Worm (Caenorhabditis elegans): ENCODE measurements around the gene D1005.4.
A peak's percentile ranks its signal among the peaks of the same experiment; 100 is the strongest.

Gene D1005.4

DNA sequence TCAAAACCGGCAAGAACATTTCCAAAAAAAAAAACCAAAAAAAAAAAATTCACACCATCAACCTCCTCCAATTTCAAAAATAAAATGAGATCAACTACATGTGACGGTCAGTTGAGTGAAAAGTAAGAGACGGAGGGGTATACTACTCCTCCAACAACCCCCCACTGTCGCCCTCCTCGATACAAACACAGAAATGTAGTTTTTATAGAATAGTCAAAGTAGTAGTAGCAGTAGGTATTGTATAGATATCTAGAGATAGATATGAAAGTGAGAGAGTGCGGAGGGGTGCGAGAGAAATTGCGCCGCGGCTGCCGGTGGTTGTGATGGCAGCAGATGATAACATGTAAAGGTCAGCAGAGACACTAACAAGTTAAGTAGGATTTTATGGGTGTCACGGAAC lies 41.7 kb upstream of the D1005.4 start (continued):
- no peak for TF ChIP-seq fos-1 (tag; optimal IDR thresholded peaks at IDR 0.05)
- TF ChIP-seq lin-13 (GFP tag; optimal IDR thresholded peaks at IDR 0.05): no peak
- no peak for TF ChIP-seq sox-4 (tag; optimal IDR thresholded peaks at IDR 0.05)
- peak; percentile 76 for TF ChIP-seq nhr-20 (tag; optimal IDR thresholded peaks at IDR 0.05)
- TF ChIP-seq snu-23 (GFP tag; optimal IDR thresholded peaks at IDR 0.05): peak; percentile 81
- TF ChIP-seq ztf-4 (tag; optimal IDR thresholded peaks at IDR 0.05): no peak
- no peak for TF ChIP-seq egl-13 (tag; optimal IDR thresholded peaks at IDR 0.05)
- no peak for TF ChIP-seq dsc-1 (tag; optimal IDR thresholded peaks at IDR 0.05)
- TF ChIP-seq egl-27 (tag; optimal IDR thresholded peaks at IDR 0.05): no peak
- TF ChIP-seq vab-15 (tag; optimal IDR thresholded peaks at IDR 0.05): no peak
- no peak for TF ChIP-seq unc-62 (GFP tag; optimal IDR thresholded peaks at IDR 0.05)
- TF ChIP-seq blmp-1 (tag; optimal IDR thresholded peaks at IDR 0.05): peak; percentile 69
- TF ChIP-seq ceh-90 (tag; optimal IDR thresholded peaks at IDR 0.05): no peak
- no peak for TF ChIP-seq dpl-1 (GFP tag; optimal IDR thresholded peaks at IDR 0.05)
- no peak for TF ChIP-seq lin-15B (tag; optimal IDR thresholded peaks at IDR 0.05)
- TF ChIP-seq unc-130 (tag; optimal IDR thresholded peaks at IDR 0.05): no peak
- no peak for TF ChIP-seq pax-3 (tag; optimal IDR thresholded peaks at IDR 0.05)
- TF ChIP-seq nhr-90 (tag; optimal IDR thresholded peaks at IDR 0.05; ENCODE audit: poor library complexity): peak; percentile 53
- no peak for TF ChIP-seq nhr-237 (tag; optimal IDR thresholded peaks at IDR 0.05)
- TF ChIP-seq isw-1 (GFP tag; IDR thresholded peaks at IDR 0.05): no peak
- TF ChIP-seq lin-14 (GFP tag; optimal IDR thresholded peaks at IDR 0.05): peak; percentile 76
- no peak for TF ChIP-seq nhr-84 (tag; optimal IDR thresholded peaks at IDR 0.05)
- TF ChIP-seq lin-35 (GFP tag; optimal IDR thresholded peaks at IDR 0.05): peak in 1 of 2 experiments; percentile 45
- TF ChIP-seq C16A3.4 (tag; optimal IDR thresholded peaks at IDR 0.05): peak; percentile 16
- TF ChIP-seq hlh-4 (tag; optimal IDR thresholded peaks at IDR 0.05): no peak
- no peak for TF ChIP-seq grh-1 (GFP tag; IDR thresholded peaks at IDR 0.05)
- no peak for TF ChIP-seq ceh-8 (GFP tag; optimal IDR thresholded peaks at IDR 0.05)
- TF ChIP-seq lsy-2 (tag; optimal IDR thresholded peaks at IDR 0.05): peak in 1 of 2 experiments; percentile 35
- peak; percentile 54 for TF ChIP-seq nhr-71 (tag; optimal IDR thresholded peaks at IDR 0.05)
- no peak for TF ChIP-seq ztf-11 (tag; optimal IDR thresholded peaks at IDR 0.05)

DNA sequence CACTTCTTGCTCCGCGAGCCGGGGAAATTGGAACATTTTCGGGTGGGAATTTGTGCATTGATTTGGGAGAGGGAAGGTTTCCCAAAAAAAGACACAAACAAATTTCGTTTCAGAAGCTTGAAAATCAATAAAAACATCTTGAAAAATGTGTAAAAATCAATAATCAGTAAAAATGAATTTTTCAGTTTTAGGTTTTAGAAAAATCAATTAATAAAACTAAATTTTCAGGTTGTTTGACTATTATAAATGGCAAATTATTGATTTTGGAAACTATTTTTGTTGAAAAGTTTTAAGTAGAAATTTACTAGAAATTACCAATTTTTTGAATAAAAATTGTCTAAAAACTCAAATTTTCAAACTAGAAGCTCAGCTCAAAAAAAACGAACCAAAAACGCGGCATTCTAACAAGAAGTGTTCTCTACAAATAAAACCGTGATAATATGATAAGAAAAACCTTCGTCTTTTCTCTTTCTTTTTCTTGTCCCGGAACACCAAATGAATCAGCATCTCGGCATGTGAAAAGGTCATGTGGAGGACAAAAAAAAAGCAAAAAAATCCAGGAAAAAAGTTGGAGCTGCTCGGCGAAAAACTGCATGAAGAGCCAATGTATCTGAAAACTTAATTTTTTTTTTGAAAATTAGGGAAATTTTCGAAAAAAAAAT lies 40.0 kb upstream of the D1005.4 start:
- no peak for TF ChIP-seq aha-1 (tag; optimal IDR thresholded peaks at IDR 0.05)
- TF ChIP-seq blmp-1 (tag; optimal IDR thresholded peaks at IDR 0.05): peak; percentile 5
- no peak for TF ChIP-seq ceh-90 (tag; optimal IDR thresholded peaks at IDR 0.05)
- TF ChIP-seq tbx-2 (tag; optimal IDR thresholded peaks at IDR 0.05): no peak

DNA sequence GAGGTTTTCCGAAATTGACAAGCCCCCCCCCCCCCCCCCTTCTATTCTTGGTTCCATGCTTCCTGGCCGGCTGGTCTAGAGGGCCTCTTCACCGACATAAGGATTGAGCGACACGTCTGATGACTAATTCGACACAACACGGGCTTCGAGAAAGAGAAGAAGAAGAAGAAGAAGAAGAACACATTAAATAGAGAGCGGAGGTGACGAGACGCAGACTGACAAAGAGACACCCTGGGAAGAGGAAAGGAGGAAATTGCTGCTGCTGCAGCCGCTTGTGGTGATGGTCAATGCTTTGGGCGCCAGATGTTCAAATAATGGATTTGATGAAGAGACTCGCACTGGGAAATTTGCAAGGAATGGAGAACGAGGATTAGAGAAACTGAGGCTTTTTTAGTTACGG lies 38.9 kb upstream of the D1005.4 start:
- no peak for TF ChIP-seq nhr-90 (tag; optimal IDR thresholded peaks at IDR 0.05; ENCODE audit: poor library complexity)
- TF ChIP-seq nhr-85 (tag): no peak
- TF ChIP-seq nhr-84 (tag; optimal IDR thresholded peaks at IDR 0.05): no peak
- TF ChIP-seq tlp-1 (tag; optimal IDR thresholded peaks at IDR 0.05): no peak
- no peak for TF ChIP-seq nhr-77 (tag; optimal IDR thresholded peaks at IDR 0.05)
- TF ChIP-seq lir-3 (tag; optimal IDR thresholded peaks at IDR 0.05; ENCODE audit: poor library complexity): no peak
- TF ChIP-seq lin-13 (GFP tag; optimal IDR thresholded peaks at IDR 0.05): no peak
- TF ChIP-seq lin-15B (tag; optimal IDR thresholded peaks at IDR 0.05): no peak
- TF ChIP-seq nhr-28 (tag; optimal IDR thresholded peaks at IDR 0.05): no peak
- no peak for TF ChIP-seq zag-1 (tag; optimal IDR thresholded peaks at IDR 0.05)
- TF ChIP-seq C04F5.9 (tag; optimal IDR thresholded peaks at IDR 0.05): no peak
- no peak for TF ChIP-seq nhr-11 (tag; optimal IDR thresholded peaks at IDR 0.05)
- TF ChIP-seq ztf-4 (tag; optimal IDR thresholded peaks at IDR 0.05): no peak
- no peak for TF ChIP-seq irx-1 (tag; optimal IDR thresholded peaks at IDR 0.05)
- TF ChIP-seq egl-27 (tag; optimal IDR thresholded peaks at IDR 0.05): no peak
- no peak for TF ChIP-seq dpl-1 (GFP tag; optimal IDR thresholded peaks at IDR 0.05)
- peak; percentile 85 for TF ChIP-seq lin-14 (GFP tag; optimal IDR thresholded peaks at IDR 0.05)
- no peak for TF ChIP-seq nhr-237 (tag; optimal IDR thresholded peaks at IDR 0.05)
- no peak for TF ChIP-seq mef-2 (tag; optimal IDR thresholded peaks at IDR 0.05)
- peak; percentile 1 to 38 (median 8) for TF ChIP-seq ceh-82 (tag; optimal IDR thresholded peaks at IDR 0.05)
- no peak for TF ChIP-seq C16A3.4 (tag; optimal IDR thresholded peaks at IDR 0.05)
- no peak for TF ChIP-seq sptf-1 (tag; optimal IDR thresholded peaks at IDR 0.05)
- no peak for TF ChIP-seq ceh-8 (GFP tag; optimal IDR thresholded peaks at IDR 0.05)
- no peak for TF ChIP-seq isw-1 (GFP tag; IDR thresholded peaks at IDR 0.05)
- no peak for TF ChIP-seq vab-15 (tag; optimal IDR thresholded peaks at IDR 0.05)
- no peak for TF ChIP-seq fkh-8 (tag; optimal IDR thresholded peaks at IDR 0.05)
- peak; percentile 38 for TF ChIP-seq swsn-7 (tag; optimal IDR thresholded peaks at IDR 0.05)
- TF ChIP-seq ets-5 (GFP tag; IDR thresholded peaks at IDR 0.05): no peak
- TF ChIP-seq ztf-11 (tag; optimal IDR thresholded peaks at IDR 0.05): peak in 1 of 2 experiments; percentile 45
- no peak for TF ChIP-seq unc-130 (tag; optimal IDR thresholded peaks at IDR 0.05)

Data from whole organism, L1 larva.